Fruit fly (Drosophila melanogaster) whole organism, prepupa: Measurements from ENCODE around the gene CG32026.

Experiments used
- CG10631 ChIP-seq: fragments of 200-800 bp; sonication (Bioruptor generic); optimal IDR thresholded peaks from 2 replicates; lab custom pipeline; 2016; ENCODE audit warnings: missing biosample characterization, missing genetic modification characterization
- CG10669 ChIP-seq: fragments of 200-800 bp; sonication (Bioruptor generic); optimal IDR thresholded peaks from 3 replicates; lab custom pipeline; 2018; ENCODE audit warnings: missing biosample characterization, mild to moderate bottlenecking, missing genetic modification characterization, moderate library complexity
- CG11294 ChIP-seq: fragments of 200-800 bp; sonication (Bioruptor generic); IDR thresholded peaks from 2 replicates; pipeline ENCODE4 v1.3.6; 2022; ENCODE audit warnings: missing biosample characterization, missing genetic modification characterization
- CG11762 ChIP-seq: fragments of 200-800 bp; sonication (Bioruptor generic); optimal IDR thresholded peaks from 3 replicates; lab custom pipeline; 2016; ENCODE audit warnings: missing biosample characterization, missing genetic modification characterization; ENCODE audit not compliant: insufficient read depth
- CG11902 ChIP-seq: fragments of 200-800 bp; sonication (Bioruptor generic); optimal IDR thresholded peaks from 3 replicates; lab custom pipeline; 2016; ENCODE audit warnings: missing biosample characterization, missing genetic modification characterization
- CG15336 ChIP-seq: fragments of 200-800 bp; sonication (Bioruptor generic); IDR thresholded peaks from 2 replicates; pipeline ENCODE4 v1.3.6; 2022; ENCODE audit warnings: missing biosample characterization, missing genetic modification characterization
- CG1621 ChIP-seq: fragments of 200-800 bp; sonication (Bioruptor generic); optimal IDR thresholded peaks from 3 replicates; lab custom pipeline; 2018; ENCODE audit warnings: missing biosample characterization, mild to moderate bottlenecking, missing genetic modification characterization
- CG3032 ChIP-seq: fragments of 200-800 bp; optimal IDR thresholded peaks from 2 replicates; lab custom pipeline; 2019; ENCODE audit warnings: missing biosample characterization, mild to moderate bottlenecking, missing genetic modification characterization, moderate library complexity
- CG31627 ChIP-seq: fragments of 200-800 bp; sonication (Bioruptor generic); optimal IDR thresholded peaks from 3 replicates; lab custom pipeline; 2016; ENCODE audit warnings: missing biosample characterization, missing genetic modification characterization
- CG34406 ChIP-seq: fragments of 200-800 bp; sonication (Bioruptor generic); optimal IDR thresholded peaks from 3 replicates; lab custom pipeline; 2016; ENCODE audit warnings: missing biosample characterization, missing genetic modification characterization
- CG3919 ChIP-seq: fragments of 200-800 bp; sonication (Bioruptor generic); optimal IDR thresholded peaks from 3 replicates; lab custom pipeline; 2016; ENCODE audit warnings: missing biosample characterization, missing genetic modification characterization
- CG4318 ChIP-seq: fragments of 200-800 bp; sonication (Bioruptor generic); optimal IDR thresholded peaks from 3 replicates; lab custom pipeline; 2017; ENCODE audit warnings: missing biosample characterization, mild to moderate bottlenecking, missing genetic modification characterization
- CG6163 ChIP-seq: fragments of 200-800 bp; sonication (Bioruptor generic); IDR thresholded peaks from 3 replicates; pipeline ENCODE4 v1.3.6; 2022; ENCODE audit warnings: missing biosample characterization, missing genetic modification characterization
- CG6276 ChIP-seq: fragments of 200-800 bp; sonication (Bioruptor generic); optimal IDR thresholded peaks from 2 replicates; lab custom pipeline; 2017; ENCODE audit warnings: missing biosample characterization, mild to moderate bottlenecking, missing genetic modification characterization
- CG6792 ChIP-seq: fragments of 200-800 bp; sonication (Bioruptor generic); optimal IDR thresholded peaks from 3 replicates; lab custom pipeline; 2016; ENCODE audit warnings: missing biosample characterization, missing genetic modification characterization
- CG6854 ChIP-seq: fragments of 200-800 bp; sonication (Bioruptor generic); optimal IDR thresholded peaks from 2 replicates; lab custom pipeline; 2017; ENCODE audit warnings: missing biosample characterization, mild to moderate bottlenecking, missing genetic modification characterization
- CG7368 ChIP-seq: fragments of 200-800 bp; sonication (Bioruptor generic); optimal IDR thresholded peaks from 3 replicates; lab custom pipeline; 2016; ENCODE audit warnings: missing biosample characterization, missing genetic modification characterization
- CG8319 ChIP-seq: fragments of 200-800 bp; sonication (Bioruptor generic); optimal IDR thresholded peaks from 3 replicates; lab custom pipeline; 2016; ENCODE audit warnings: missing biosample characterization, missing genetic modification characterization
- CG8632 ChIP-seq: fragments of 200-800 bp; sonication (Bioruptor generic); optimal IDR thresholded peaks from 3 replicates; lab custom pipeline; 2016; ENCODE audit warnings: missing biosample characterization, missing genetic modification characterization
- Eip75B ChIP-seq: fragments of 200-800 bp; sonication (Bioruptor generic); optimal IDR thresholded peaks from 3 replicates; lab custom pipeline; 2016; ENCODE audit warnings: missing biosample characterization, missing genetic modification characterization
- Eip78C ChIP-seq: fragments of 200-800 bp; sonication (Bioruptor generic); peaks from one replicate; lab custom pipeline; 2016; ENCODE audit warnings: missing biosample characterization, missing genetic modification characterization
- Eip93F ChIP-seq: fragments of 200-800 bp; sonication (Bioruptor generic); optimal IDR thresholded peaks from 2 replicates; lab custom pipeline; 2016; ENCODE audit warnings: missing biosample characterization, mild to moderate bottlenecking, missing genetic modification characterization
- Ets21C ChIP-seq: fragments of 200-800 bp; sonication (Bioruptor generic); optimal IDR thresholded peaks from 3 replicates; lab custom pipeline; 2016; ENCODE audit warnings: missing biosample characterization, missing genetic modification characterization
- Gug ChIP-seq: fragments of 200-800 bp; sonication (Bioruptor generic); IDR thresholded peaks from 2 replicates; pipeline ENCODE4 v1.3.6; 2022; ENCODE audit warnings: missing biosample characterization, missing genetic modification characterization
- Hr38 ChIP-seq: sonication (Bioruptor generic); optimal IDR thresholded peaks from 2 replicates; lab custom pipeline; 2016; ENCODE audit warnings: missing biosample characterization, missing genetic modification characterization
- Hr39 ChIP-seq: fragments of 200-800 bp; sonication (Bioruptor generic); optimal IDR thresholded peaks from 2 replicates; lab custom pipeline; 2016; ENCODE audit warnings: missing biosample characterization, missing genetic modification characterization
- Hr4 ChIP-seq: fragments of 200-800 bp; sonication (Bioruptor generic); optimal IDR thresholded peaks from 3 replicates; lab custom pipeline; 2016; ENCODE audit warnings: missing biosample characterization, missing genetic modification characterization
- Lpt ChIP-seq: fragments of 200-800 bp; sonication (Bioruptor generic); optimal IDR thresholded peaks from 3 replicates; lab custom pipeline; 2016; ENCODE audit warnings: missing biosample characterization, missing genetic modification characterization
- Smox ChIP-seq: fragments of 200-800 bp; sonication (Bioruptor generic); optimal IDR thresholded peaks from 3 replicates; lab custom pipeline; 2016; ENCODE audit warnings: missing biosample characterization, missing genetic modification characterization
- Sox102F ChIP-seq: fragments of 200-800 bp; sonication (Bioruptor generic); optimal IDR thresholded peaks from 2 replicates; lab custom pipeline; 2016; ENCODE audit warnings: missing biosample characterization, mild to moderate bottlenecking, missing genetic modification characterization
- Sox14 ChIP-seq: fragments of 200-800 bp; sonication (Bioruptor generic); optimal IDR thresholded peaks from 3 replicates; lab custom pipeline; 2016; ENCODE audit warnings: missing biosample characterization, missing genetic modification characterization
- Sox15 ChIP-seq: fragments of 200-800 bp; sonication (Bioruptor generic); optimal IDR thresholded peaks from 3 replicates; lab custom pipeline; 2016; ENCODE audit warnings: missing biosample characterization, missing genetic modification characterization
- achi ChIP-seq: fragments of 200-800 bp; sonication (Bioruptor generic); optimal IDR thresholded peaks from 3 replicates; lab custom pipeline; 2016; ENCODE audit warnings: missing biosample characterization, missing genetic modification characterization
- acj6 ChIP-seq: fragments of 200-800 bp; sonication (Bioruptor generic); optimal IDR thresholded peaks from 3 replicates; lab custom pipeline; 2016; ENCODE audit warnings: missing biosample characterization, missing genetic modification characterization
- dac ChIP-seq: fragments of 200-800 bp; sonication (Bioruptor generic); optimal IDR thresholded peaks from 2 replicates; lab custom pipeline; 2017; ENCODE audit warnings: missing biosample characterization, mild to moderate bottlenecking, missing genetic modification characterization
- dsx ChIP-seq: fragments of 200-800 bp; optimal IDR thresholded peaks from 3 replicates; lab custom pipeline; 2019; ENCODE audit warnings: missing biosample characterization, mild to moderate bottlenecking, missing genetic modification characterization, moderate library complexity; ENCODE audit not compliant: poor library complexity, severe bottlenecking
- eg ChIP-seq: fragments of 200-800 bp; sonication (Bioruptor generic); IDR thresholded peaks from 3 replicates; pipeline ENCODE4 v1.3.6; 2022; ENCODE audit warnings: missing biosample characterization, missing genetic modification characterization
- esn ChIP-seq: fragments of 200-800 bp; sonication (Bioruptor generic); optimal IDR thresholded peaks from 2 replicates; lab custom pipeline; 2016; ENCODE audit warnings: missing biosample characterization, mild to moderate bottlenecking, missing genetic modification characterization, moderate library complexity
- fkh ChIP-seq: fragments of 200-800 bp; sonication (Bioruptor generic); optimal IDR thresholded peaks from 3 replicates; lab custom pipeline; 2017; ENCODE audit warnings: missing biosample characterization, mild to moderate bottlenecking, missing genetic modification characterization, moderate library complexity
- net ChIP-seq: fragments of 200-800 bp; sonication (Bioruptor generic); optimal IDR thresholded peaks from 3 replicates; lab custom pipeline; 2016; ENCODE audit warnings: missing biosample characterization, missing genetic modification characterization
- pdm3 ChIP-seq: fragments of 200-800 bp; sonication (Bioruptor generic); optimal IDR thresholded peaks from 3 replicates; lab custom pipeline; 2016; ENCODE audit warnings: missing biosample characterization, missing genetic modification characterization
- spab ChIP-seq: fragments of 200-800 bp; sonication (Bioruptor generic); optimal IDR thresholded peaks from 2 replicates; lab custom pipeline; 2017; ENCODE audit warnings: missing biosample characterization, mild to moderate bottlenecking, missing genetic modification characterization, missing genetic modification reagents
- ss ChIP-seq, 2 experiments: fragments of 200-800 bp; sonication (Bioruptor generic); optimal IDR thresholded peaks; 2 replicates in 1 of 2; 3 replicates in 1 of 2; lab custom pipeline; 2017 to 2018; ENCODE audit warnings: mild to moderate bottlenecking in 2 of 2, missing biosample characterization in 2 of 2, missing genetic modification characterization in 2 of 2, moderate library complexity in 1 of 2
- svp ChIP-seq: fragments of 200-800 bp; sonication (Bioruptor generic); peaks from one replicate; lab custom pipeline; 2016; ENCODE audit warnings: missing biosample characterization, missing genetic modification characterization
- topi ChIP-seq: fragments of 200-800 bp; sonication (Bioruptor generic); optimal IDR thresholded peaks from 3 replicates; lab custom pipeline; 2016; ENCODE audit warnings: missing biosample characterization, missing genetic modification characterization
- vri ChIP-seq: fragments of 200-800 bp; sonication (Bioruptor generic); optimal IDR thresholded peaks from 3 replicates; lab custom pipeline; 2016; ENCODE audit warnings: missing biosample characterization, mild to moderate bottlenecking, missing genetic modification characterization

The CG32026 gene

dm6 chr3L:8839563-8840425 lies 3.5 kb downstream of the CG32026 start (continued):
- TF ChIP-seq CG10669 (GFP tag; lab: Kevin White, UChicago) (peak; percentile 74), CG3032 (tag; lab: Kevin White, UChicago) (peak; percentile 60), Hr38 (GFP tag; lab: Kevin White, UChicago) (no peak), Sox102F (GFP tag; lab: Kevin White, UChicago) (peak; percentile 71), CG4318 (GFP tag; lab: Kevin White, UChicago) (peak; percentile 53), CG11902 (GFP tag; lab: Kevin White, UChicago) (peak; percentile 33), esn (GFP tag; lab: Kevin White, UChicago) (peak; percentile 84), Hr39 (GFP tag; lab: Kevin White, UChicago) (peak; percentile 72), Smox (GFP tag; lab: Kevin White, UChicago) (peak; percentile 70), achi (GFP tag; lab: Kevin White, UChicago) (peak; percentile 58), CG6163 (GFP tag; lab: Robert Waterston, UW) (no peak), CG8632 (GFP tag; lab: Kevin White, UChicago) (peak; percentile 25), vri (GFP tag; lab: Kevin White, UChicago) (peak; percentile 40), CG6276 (GFP tag; lab: Kevin White, UChicago) (peak; percentile 4), dsx (GFP tag; lab: Kevin White, UChicago) (peak; percentile 61), CG10631 (GFP tag; lab: Kevin White, UChicago) (peak; percentile 74), eg (no peak), Hr4 (peak; percentile 51), Eip78C (GFP tag; lab: Kevin White, UChicago) (peak; percentile 95), ss (GFP tag; optimal IDR thresholded peaks at IDR 0.05; lab: Kevin White, UChicago) (peak; percentile 68 to 72), Ets21C (GFP tag; lab: Kevin White, UChicago) (peak; percentile 57)

DNA sequence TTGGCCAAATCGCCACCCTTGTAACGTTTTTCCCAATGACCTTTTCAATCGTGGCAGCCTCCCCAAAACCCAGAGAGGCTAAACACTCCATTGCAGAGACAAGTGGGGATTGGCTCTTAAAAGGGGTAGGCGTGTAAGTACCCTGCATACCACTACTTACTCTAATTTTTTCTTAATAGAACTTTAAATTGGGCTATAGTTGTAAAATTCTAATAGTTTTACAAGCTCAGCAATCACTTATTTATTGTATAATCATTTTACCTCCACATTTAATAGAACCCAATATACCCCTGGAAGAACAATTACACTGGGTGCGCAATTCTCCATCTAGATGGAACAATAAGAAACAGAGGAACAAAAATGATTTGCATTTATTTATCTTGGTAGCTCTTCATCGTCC lies 5.5 kb downstream of the CG32026 start:
- TF ChIP-seq Hr39 (GFP tag; lab: Kevin White, UChicago) (peak; percentile 66), topi (GFP tag; lab: Kevin White, UChicago) (peak; percentile 68), CG8319 (GFP tag; lab: Kevin White, UChicago) (peak; percentile 38), CG34406 (GFP tag; lab: Kevin White, UChicago) (peak; percentile 52), dac (GFP tag; lab: Kevin White, UChicago) (no peak), CG6854 (GFP tag; lab: Kevin White, UChicago) (no peak), CG31627 (GFP tag; lab: Kevin White, UChicago) (peak; percentile 68), CG7368 (GFP tag; lab: Kevin White, UChicago) (no peak), CG11294 (GFP tag; lab: Robert Waterston, UW) (no peak), Gug (peak; percentile 24; the same call in 1 of the 2 replicates), Sox14 (GFP tag; lab: Kevin White, UChicago) (peak; percentile 57), Sox15 (GFP tag; lab: Kevin White, UChicago) (peak; percentile 29), CG15336 (GFP tag; lab: Robert Waterston, UW) (no peak), Smox (GFP tag; lab: Kevin White, UChicago) (peak; percentile 56), CG11902 (GFP tag; lab: Kevin White, UChicago) (peak; percentile 43), CG11762 (GFP tag; lab: Kevin White, UChicago) (peak; percentile 22), Eip93F (GFP tag; lab: Kevin White, UChicago) (no peak), fkh (GFP tag; lab: Kevin White, UChicago) (no peak), CG6163 (GFP tag; lab: Robert Waterston, UW) (peak; percentile 64; the same call in 2 of the 3 replicates), achi (GFP tag; lab: Kevin White, UChicago) (peak; percentile 52), Eip78C (GFP tag; lab: Kevin White, UChicago) (peak; percentile 66), acj6 (peak; percentile 61), CG10631 (GFP tag; lab: Kevin White, UChicago) (peak; percentile 61), net (peak; percentile 12), CG6276 (GFP tag; lab: Kevin White, UChicago) (no peak), CG1621 (peak; percentile 5), CG4318 (GFP tag; lab: Kevin White, UChicago) (no peak), eg (0 out of 3 replicates have a peak, but pooled peaks have one; percentile 23), CG3919 (GFP tag; lab: Kevin White, UChicago) (peak; percentile 54), svp (GFP tag; lab: Kevin White, UChicago) (peak; percentile 78), pdm3 (GFP tag; lab: Kevin White, UChicago) (peak; percentile 55), Lpt (no peak), CG6792 (GFP tag; lab: Kevin White, UChicago) (peak; percentile 42), spab (peak; percentile 35), Eip75B (GFP tag; lab: Kevin White, UChicago) (peak; percentile 59), Hr4 (peak; percentile 26)
